Worm (Caenorhabditis elegans) whole organism, mixed stage, embryonic: ENCODE data around the gene nspg-13.

Experiments
- M03D4.4 ChIP-seq: sonication (generic microtip); optimal IDR thresholded peaks from 2 replicates; lab custom pipeline; 2017; ENCODE audit warnings: mild to moderate bottlenecking, missing genetic modification characterization, missing compliant biosample characterization
- ceh-39 ChIP-seq: fragments of 150-350 bp; optimal IDR thresholded peaks from 2 replicates; lab custom pipeline; 2014; ENCODE audit warnings: missing biosample characterization, missing genetic modification characterization
- ceh-43 ChIP-seq: fragments of 200-800 bp; sonication (Bioruptor generic); optimal IDR thresholded peaks from 2 replicates; lab custom pipeline; 2018; ENCODE audit warnings: mild to moderate bottlenecking, missing genetic modification characterization, moderate library complexity, missing compliant biosample characterization
- ceh-83 ChIP-seq: fragments of 200-800 bp; sonication (Bioruptor generic); optimal IDR thresholded peaks from 2 replicates; lab custom pipeline; 2018; ENCODE audit warnings: mild to moderate bottlenecking, missing genetic modification characterization, missing compliant biosample characterization
- ces-1 ChIP-seq: fragments of 150-350 bp; optimal IDR thresholded peaks from 2 replicates; lab custom pipeline; 2014; ENCODE audit warnings: missing biosample characterization, missing genetic modification reagents, missing genetic modification characterization
- cnd-1 ChIP-seq: fragments of 200-800 bp; sonication (Bioruptor generic); optimal IDR thresholded peaks from 2 replicates; lab custom pipeline; 2018; ENCODE audit warnings: mild to moderate bottlenecking, missing genetic modification characterization, missing compliant biosample characterization
- drap-1 ChIP-seq: fragments of 200-800 bp; sonication (Bioruptor generic); optimal IDR thresholded peaks from 3 replicates; lab custom pipeline; 2018; ENCODE audit warnings: mild to moderate bottlenecking, missing genetic modification characterization, missing compliant biosample characterization
- elt-1 ChIP-seq: sonication (generic microtip); optimal IDR thresholded peaks from 2 replicates; lab custom pipeline; 2017; ENCODE audit warnings: missing genetic modification characterization, mild to moderate bottlenecking, missing compliant biosample characterization, antibody characterized with exemption, moderate library complexity, borderline replicate concordance; ENCODE audit not compliant: insufficient read depth
- elt-3 ChIP-seq: fragments of 150-350 bp; optimal IDR thresholded peaks from 2 replicates; lab custom pipeline; 2014; ENCODE audit warnings: missing biosample characterization, missing genetic modification characterization
- flh-1 ChIP-seq: fragments of 200-800 bp; sonication (Bioruptor generic); optimal IDR thresholded peaks from 2 replicates; lab custom pipeline; 2018; ENCODE audit warnings: mild to moderate bottlenecking, missing genetic modification characterization, moderate library complexity, missing compliant biosample characterization
- ham-2 ChIP-seq: fragments of 200-800 bp; sonication (Bioruptor generic); optimal IDR thresholded peaks from 2 replicates; lab custom pipeline; 2018; ENCODE audit warnings: mild to moderate bottlenecking, missing genetic modification characterization, missing compliant biosample characterization
- hlh-1 ChIP-seq: fragments of 150-350 bp; optimal IDR thresholded peaks from 2 replicates; lab custom pipeline; 2014; ENCODE audit warnings: missing biosample characterization, missing genetic modification reagents, missing genetic modification characterization
- lin-13 ChIP-seq: fragments of 150-350 bp; optimal IDR thresholded peaks from 2 replicates; lab custom pipeline; 2014; ENCODE audit warnings: missing biosample characterization, missing genetic modification characterization
- lin-32 ChIP-seq: fragments of 200-800 bp; sonication (Bioruptor generic); optimal IDR thresholded peaks from 2 replicates; lab custom pipeline; 2018; ENCODE audit warnings: mild to moderate bottlenecking, missing genetic modification characterization, missing compliant biosample characterization
- lsy-2 ChIP-seq: fragments of 150-350 bp; optimal IDR thresholded peaks from 2 replicates; lab custom pipeline; 2014; ENCODE audit warnings: missing biosample characterization, missing genetic modification characterization
- mep-1 ChIP-seq: fragments of 150-350 bp; optimal IDR thresholded peaks from 2 replicates; lab custom pipeline; 2017; ENCODE audit warnings: missing biosample characterization, missing genetic modification reagents, missing genetic modification characterization, inconsistent platforms
- mls-2 ChIP-seq: sonication (generic microtip); optimal IDR thresholded peaks from 2 replicates; lab custom pipeline; 2016; ENCODE audit warnings: mild to moderate bottlenecking, missing genetic modification characterization, moderate library complexity, missing compliant biosample characterization
- nhr-2 ChIP-seq: fragments of 150-350 bp; optimal IDR thresholded peaks from 2 replicates; lab custom pipeline; 2014; ENCODE audit warnings: missing biosample characterization, missing genetic modification characterization
- nhr-28 ChIP-seq: fragments of 150-350 bp; optimal IDR thresholded peaks from 2 replicates; lab custom pipeline; 2014; ENCODE audit warnings: missing biosample characterization, missing genetic modification characterization
- nhr-76 ChIP-seq: sonication (generic microtip); optimal IDR thresholded peaks from 2 replicates; lab custom pipeline; 2017; ENCODE audit warnings: missing biosample characterization, missing genetic modification characterization
- pha-4 ChIP-seq: fragments of 150-350 bp; optimal IDR thresholded peaks from 2 replicates; lab custom pipeline; 2018; ENCODE audit warnings: missing biosample characterization, missing genetic modification reagents, missing genetic modification characterization
- sem-2 ChIP-seq: fragments of 200-800 bp; sonication (Bioruptor generic); optimal IDR thresholded peaks from 2 replicates; lab custom pipeline; 2018; ENCODE audit warnings: mild to moderate bottlenecking, missing genetic modification characterization, missing compliant biosample characterization
- snpc-4 ChIP-seq: fragments of 150-350 bp; optimal IDR thresholded peaks from 2 replicates; lab custom pipeline; 2014; ENCODE audit warnings: missing biosample characterization, missing genetic modification characterization
- sptf-1 ChIP-seq: sonication (generic microtip); optimal IDR thresholded peaks from 2 replicates; lab custom pipeline; 2017; ENCODE audit warnings: mild to moderate bottlenecking, missing genetic modification characterization, moderate library complexity, missing compliant biosample characterization
- tbx-8 ChIP-seq: fragments of 200-800 bp; sonication (Bioruptor generic); optimal IDR thresholded peaks from 2 replicates; lab custom pipeline; 2018; ENCODE audit warnings: mild to moderate bottlenecking, missing genetic modification characterization, moderate library complexity, missing compliant biosample characterization
- unc-120 ChIP-seq: sonication (generic microtip); optimal IDR thresholded peaks from 2 replicates; lab custom pipeline; 2017; ENCODE audit warnings: missing genetic modification characterization, missing compliant biosample characterization; ENCODE audit not compliant: poor library complexity, severe bottlenecking
- unc-39 ChIP-seq: fragments of 150-350 bp; optimal IDR thresholded peaks from 2 replicates; lab custom pipeline; 2014; ENCODE audit warnings: missing biosample characterization, missing genetic modification characterization
- unc-62 ChIP-seq: fragments of 150-350 bp; optimal IDR thresholded peaks from 2 replicates; lab custom pipeline; 2014; ENCODE audit warnings: missing biosample characterization, missing genetic modification reagents, missing genetic modification characterization
- zip-8 ChIP-seq: fragments of 150-350 bp; optimal IDR thresholded peaks from 2 replicates; lab custom pipeline; 2014; ENCODE audit warnings: missing biosample characterization, missing genetic modification characterization
- ztf-11 ChIP-seq: fragments of 150-350 bp; optimal IDR thresholded peaks from 2 replicates; lab custom pipeline; 2014; ENCODE audit warnings: missing biosample characterization, missing genetic modification characterization

The nspg-13 gene

DNA sequence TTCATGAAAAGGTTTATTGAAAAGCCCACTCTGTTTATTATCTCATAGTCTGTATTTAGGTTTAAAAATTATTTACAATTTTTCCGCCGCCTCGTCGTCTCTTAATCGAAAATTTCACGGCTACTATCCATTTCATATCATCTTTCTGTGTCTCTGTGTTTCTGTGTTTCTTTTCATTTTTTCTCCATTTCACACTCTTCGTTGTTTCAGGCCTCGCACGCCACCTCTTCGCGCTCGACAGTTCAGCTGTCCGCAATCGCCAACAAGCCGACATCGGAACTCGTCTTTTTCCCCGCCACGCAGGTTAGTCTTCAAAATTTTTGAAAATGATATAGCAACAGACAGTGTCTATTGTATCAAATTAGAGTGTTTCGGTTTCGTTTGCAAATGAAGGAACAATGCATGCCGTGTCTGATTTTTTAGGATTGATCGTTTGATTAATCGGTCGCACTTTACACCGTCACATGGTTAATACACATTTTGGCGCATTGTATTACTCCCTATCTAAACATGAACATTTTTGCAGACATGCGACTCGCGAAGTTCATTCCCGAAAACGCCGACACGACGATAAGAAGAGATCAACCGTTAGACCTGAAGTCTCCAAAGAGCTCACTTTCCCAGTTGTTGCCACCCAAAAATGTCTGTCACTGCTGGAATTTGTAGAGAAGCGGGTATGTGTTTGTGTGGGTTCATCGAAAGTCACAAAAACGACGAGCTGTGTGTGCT is 43.9 kb upstream of the nspg-13 start:
- TF ChIP-seq snpc-4 (no peak), drap-1 (GFP tag; lab: Kevin White, UChicago) (no peak), unc-120 (tag; lab: Kevin White, UChicago) (no peak), nhr-28 (tag; lab: Kevin White, UChicago) (no peak), ceh-83 (GFP tag; lab: Kevin White, UChicago) (no peak), elt-1 (tag; lab: Kevin White, UChicago) (no peak), cnd-1 (tag; lab: Kevin White, UChicago) (no peak), unc-62 (GFP tag; lab: Kevin White, UChicago) (no peak), sem-2 (GFP tag; lab: Kevin White, UChicago) (no peak), sptf-1 (tag; lab: Kevin White, UChicago) (no peak), lsy-2 (tag; lab: Kevin White, UChicago) (no peak)

DNA sequence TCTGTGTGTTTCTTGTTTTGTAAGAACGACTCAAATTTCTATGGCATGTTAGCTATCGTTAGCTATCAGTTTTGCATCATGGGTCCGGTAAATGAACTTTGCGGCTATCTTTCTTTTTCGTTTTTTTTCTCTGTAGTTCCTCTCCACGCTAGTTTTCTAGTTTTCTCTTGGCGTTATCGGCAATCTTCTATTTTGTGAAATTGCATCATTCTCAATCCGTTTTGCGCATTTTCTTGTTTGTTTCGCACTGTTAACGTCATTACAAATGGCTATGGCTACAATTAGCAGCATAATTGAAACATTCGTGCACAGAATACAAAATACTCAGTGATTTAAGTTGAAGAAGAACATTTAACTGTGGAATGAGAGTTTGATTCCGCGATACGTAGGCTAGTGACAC is 42.0 kb upstream of the nspg-13 start:
- TF ChIP-seq drap-1 (GFP tag; lab: Kevin White, UChicago): no peak
- no peak for TF ChIP-seq ceh-43 (GFP tag; lab: Kevin White, UChicago)
- no peak for TF ChIP-seq nhr-2 (tag; lab: Kevin White, UChicago)
- TF ChIP-seq pha-4 (tag; lab: Kevin White, UChicago): no peak
- TF ChIP-seq mls-2 (tag; lab: Kevin White, UChicago): no peak
- no peak for TF ChIP-seq lsy-2 (tag; lab: Kevin White, UChicago)
- TF ChIP-seq M03D4.4: no peak
- no peak for TF ChIP-seq elt-3 (tag; lab: Kevin White, UChicago)
- no peak for TF ChIP-seq unc-39

- TF ChIP-seq M03D4.4 (no peak), sem-2 (GFP tag; lab: Kevin White, UChicago) (no peak), ceh-43 (GFP tag; lab: Kevin White, UChicago) (no peak), unc-39 (no peak), ces-1 (GFP tag; lab: Kevin White, UChicago) (no peak), nhr-76 (no peak), ceh-39 (tag; lab: Kevin White, UChicago) (no peak), ham-2 (GFP tag; lab: Kevin White, UChicago) (no peak), tbx-8 (GFP tag; lab: Kevin White, UChicago) (no peak), unc-62 (GFP tag; lab: Kevin White, UChicago) (no peak), ceh-83 (GFP tag; lab: Kevin White, UChicago) (no peak), hlh-1 (no peak), snpc-4 (no peak), cnd-1 (tag; lab: Kevin White, UChicago) (no peak), flh-1 (GFP tag; lab: Kevin White, UChicago) (no peak), nhr-28 (tag; lab: Kevin White, UChicago) (no peak)
- TF ChIP-seq, all 35 proteins: peak for 0
These were observed 41.4 kb upstream of the nspg-13 start for ce11 chrX:5213565-5213964.

DNA sequence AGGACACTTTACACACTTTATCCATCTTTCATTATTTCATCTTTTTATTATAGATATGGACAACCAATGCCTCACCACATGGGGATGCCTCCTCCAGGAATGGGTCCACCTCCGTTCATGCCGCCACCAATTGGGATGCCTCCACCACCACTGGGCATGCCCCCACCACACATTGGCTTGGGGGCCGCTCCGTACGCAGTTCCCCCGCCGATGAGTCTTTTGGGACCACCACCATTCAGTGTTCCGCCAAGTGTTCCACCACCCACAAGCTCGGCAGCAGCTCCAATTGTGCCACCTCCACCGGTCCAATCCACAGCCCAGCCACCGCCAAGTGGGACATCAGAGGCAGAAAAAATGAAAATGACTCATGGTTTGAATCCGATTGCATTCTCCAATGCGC is 40.2 kb upstream of the nspg-13 start:
- no peak for TF ChIP-seq zip-8
- no peak for TF ChIP-seq snpc-4
- no peak for TF ChIP-seq unc-120 (tag; lab: Kevin White, UChicago)
- no peak for TF ChIP-seq sem-2 (GFP tag; lab: Kevin White, UChicago)
- no peak for TF ChIP-seq elt-3 (tag; lab: Kevin White, UChicago)
- no peak for TF ChIP-seq nhr-2 (tag; lab: Kevin White, UChicago)
- no peak for TF ChIP-seq unc-39
- TF ChIP-seq ztf-11 (tag; lab: Kevin White, UChicago): no peak
- no peak for TF ChIP-seq ces-1 (GFP tag; lab: Kevin White, UChicago)
- TF ChIP-seq mep-1 (tag; lab: Kevin White, UChicago): no peak
- TF ChIP-seq cnd-1 (tag; lab: Kevin White, UChicago): no peak
- no peak for TF ChIP-seq ham-2 (GFP tag; lab: Kevin White, UChicago)
- TF ChIP-seq hlh-1: no peak
- TF ChIP-seq nhr-76: no peak
- TF ChIP-seq nhr-28 (tag; lab: Kevin White, UChicago): no peak

ce11 chrX:5216063-5216462 is 38.9 kb upstream of the nspg-13 start, which contains the start of gene hrpa-2:
TSS of gene hrpa-2 (plus strand) at chrX:5216363.
- no peak for TF ChIP-seq flh-1 (GFP tag; lab: Kevin White, UChicago)
- TF ChIP-seq lin-13 (tag; lab: Kevin White, UChicago): no peak
- TF ChIP-seq elt-1 (tag; lab: Kevin White, UChicago): no peak
- TF ChIP-seq lin-32: no peak
- TF ChIP-seq, all 35 proteins: peak for 0
